Worm (Caenorhabditis elegans) whole organism, L2 larva: ENCODE measurements around the gene T09A5.4.

Experiments
- C34F6.9 ChIP-seq: fragments of 150-350 bp; optimal IDR thresholded peaks from 2 replicates; lab custom pipeline; 2014; ENCODE audit warnings: missing biosample characterization, missing genetic modification characterization
- F13H6.1 ChIP-seq: sonication (generic microtip); optimal IDR thresholded peaks from 2 replicates; lab custom pipeline; 2016; ENCODE audit warnings: missing genetic modification characterization, missing compliant biosample characterization
- R02D3.7 ChIP-seq: fragments of 150-350 bp; optimal IDR thresholded peaks from 2 replicates; lab custom pipeline; 2014; ENCODE audit warnings: missing biosample characterization, missing genetic modification characterization
- Y55F3AM.14 ChIP-seq: fragments of 200-800 bp; sonication (Bioruptor generic); optimal IDR thresholded peaks from 2 replicates; lab custom pipeline; 2018; ENCODE audit warnings: mild to moderate bottlenecking, missing genetic modification characterization, missing compliant biosample characterization
- alr-1 ChIP-seq: fragments of 150-350 bp; optimal IDR thresholded peaks from 2 replicates; lab custom pipeline; 2014; ENCODE audit warnings: missing biosample characterization, missing genetic modification characterization
- aly-2 ChIP-seq: fragments of 150-350 bp; optimal IDR thresholded peaks from 2 replicates; lab custom pipeline; 2014; ENCODE audit warnings: missing biosample characterization, missing genetic modification characterization
- ama-1 ChIP-seq: fragments of 150-350 bp; optimal IDR thresholded peaks from 2 replicates; lab custom pipeline; 2018; ENCODE audit warnings: inconsistent platforms
- blmp-1 ChIP-seq: sonication (generic microtip); optimal IDR thresholded peaks from 2 replicates; lab custom pipeline; 2017; ENCODE audit warnings: missing genetic modification characterization, mild to moderate bottlenecking, missing compliant biosample characterization, antibody characterized with exemption, moderate library complexity; ENCODE audit not compliant: insufficient read depth
- ceh-16 ChIP-seq: fragments of 150-350 bp; optimal IDR thresholded peaks from 2 replicates; lab custom pipeline; 2014; ENCODE audit warnings: missing biosample characterization, missing genetic modification characterization
- crh-2 ChIP-seq: sonication (generic microtip); optimal IDR thresholded peaks from 2 replicates; lab custom pipeline; 2017; ENCODE audit warnings: missing biosample characterization, missing genetic modification characterization
- egl-27 ChIP-seq: sonication (generic microtip); optimal IDR thresholded peaks from 3 replicates; lab custom pipeline; 2017; ENCODE audit warnings: missing biosample characterization, missing genetic modification reagents, missing genetic modification characterization
- elt-1 ChIP-seq: fragments of 150-350 bp; optimal IDR thresholded peaks from 2 replicates; lab custom pipeline; 2014; ENCODE audit warnings: missing biosample characterization, missing genetic modification characterization
- elt-3 ChIP-seq: sonication (generic microtip); optimal IDR thresholded peaks from 2 replicates; lab custom pipeline; 2017; ENCODE audit warnings: missing biosample characterization, missing genetic modification characterization
- fos-1 ChIP-seq: fragments of 150-350 bp; optimal IDR thresholded peaks from 2 replicates; lab custom pipeline; 2014; ENCODE audit warnings: missing biosample characterization, missing genetic modification characterization
- gmeb-1 ChIP-seq: fragments of 150-350 bp; optimal IDR thresholded peaks from 2 replicates; lab custom pipeline; 2014; ENCODE audit warnings: missing biosample characterization, missing genetic modification characterization
- lin-11 ChIP-seq: fragments of 150-350 bp; sonication (generic microtip); optimal IDR thresholded peaks from 2 replicates; lab custom pipeline; 2014; ENCODE audit warnings: missing biosample characterization, missing genetic modification characterization, inconsistent platforms, mixed read lengths
- lin-39 ChIP-seq: fragments of 150-350 bp; optimal IDR thresholded peaks from 2 replicates; lab custom pipeline; 2014; ENCODE audit warnings: missing biosample characterization, missing genetic modification reagents, missing genetic modification characterization
- lsy-2 ChIP-seq, 2 experiments: fragments of 150-350 bp in 1 of 2; sonication (generic microtip) in 1 of 2; optimal IDR thresholded peaks; 2 replicates each; lab custom pipeline; 2014 to 2017; ENCODE audit warnings: missing biosample characterization in 2 of 2, missing genetic modification characterization in 2 of 2
- mbf-1 ChIP-seq: sonication (generic microtip); optimal IDR thresholded peaks from 2 replicates; lab custom pipeline; 2017; ENCODE audit warnings: missing biosample characterization, missing genetic modification characterization
- nhr-11 ChIP-seq: fragments of 150-350 bp; optimal IDR thresholded peaks from 2 replicates; lab custom pipeline; 2014; ENCODE audit warnings: missing biosample characterization, missing genetic modification characterization
- nhr-12 ChIP-seq: fragments of 150-350 bp; optimal IDR thresholded peaks from 2 replicates; lab custom pipeline; 2014; ENCODE audit warnings: missing biosample characterization, missing genetic modification characterization
- nhr-21 ChIP-seq: fragments of 150-350 bp; optimal IDR thresholded peaks from 2 replicates; lab custom pipeline; 2014; ENCODE audit warnings: missing biosample characterization, missing genetic modification characterization
- nhr-237 ChIP-seq: fragments of 150-350 bp; optimal IDR thresholded peaks from 2 replicates; lab custom pipeline; 2014; ENCODE audit warnings: missing biosample characterization, missing genetic modification characterization
- nhr-77 ChIP-seq: fragments of 150-350 bp; optimal IDR thresholded peaks from 2 replicates; lab custom pipeline; 2014; ENCODE audit warnings: missing biosample characterization, missing genetic modification characterization
- peb-1 ChIP-seq: fragments of 150-350 bp; optimal IDR thresholded peaks from 2 replicates; lab custom pipeline; 2014; ENCODE audit warnings: missing biosample characterization, missing genetic modification characterization
- sma-3 ChIP-seq: sonication (generic microtip); optimal IDR thresholded peaks from 2 replicates; lab custom pipeline; 2016; ENCODE audit warnings: missing genetic modification reagents, missing genetic modification characterization, missing compliant biosample characterization
- sma-9 ChIP-seq, 2 experiments: fragments of 150-350 bp in 1 of 2; sonication (generic microtip) in 1 of 2; optimal IDR thresholded peaks; 2 replicates each; lab custom pipeline; 2014 to 2016; ENCODE audit warnings: missing genetic modification characterization in 2 of 2, mild to moderate bottlenecking in 1 of 2, missing biosample characterization in 1 of 2, missing compliant biosample characterization in 1 of 2, missing genetic modification reagents in 1 of 2, moderate library complexity in 1 of 2
- unc-39 ChIP-seq: fragments of 150-350 bp; optimal IDR thresholded peaks from 2 replicates; lab custom pipeline; 2014; ENCODE audit warnings: missing biosample characterization, missing genetic modification characterization
- unc-55 ChIP-seq: fragments of 150-350 bp; sonication (generic microtip); optimal IDR thresholded peaks from 3 replicates; lab custom pipeline; 2014; ENCODE audit warnings: missing biosample characterization, missing genetic modification reagents, missing genetic modification characterization
- zag-1 ChIP-seq: fragments of 150-350 bp; optimal IDR thresholded peaks from 2 replicates; lab custom pipeline; 2014; ENCODE audit warnings: missing biosample characterization, missing genetic modification characterization
- ztf-11 ChIP-seq: sonication (generic microtip); optimal IDR thresholded peaks from 2 replicates; lab custom pipeline; 2017; ENCODE audit warnings: missing biosample characterization, missing genetic modification characterization

T09A5.4 gene

DNA sequence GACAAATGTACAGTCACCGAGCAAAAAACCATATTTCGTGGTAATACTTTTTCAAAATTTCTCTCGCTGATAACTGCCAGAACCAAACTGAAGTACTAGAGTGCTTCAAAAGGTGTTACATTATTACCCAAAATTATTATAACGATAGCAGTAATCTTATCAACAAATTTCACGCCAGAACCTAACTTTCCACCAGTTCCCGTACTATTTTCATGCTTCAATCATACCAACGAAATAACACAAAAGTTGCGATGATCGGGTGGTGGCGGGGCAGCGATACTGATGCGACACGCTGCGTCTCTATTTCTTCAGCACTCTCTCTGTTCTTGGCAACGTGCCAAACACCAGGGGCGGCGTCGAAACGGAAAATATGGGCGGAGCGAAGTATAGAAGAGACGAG, 37.0 kb upstream of the T09A5.4 start (continued):
- no peak for TF ChIP-seq elt-3 (tag; lab: Kevin White, UChicago)
- no peak for TF ChIP-seq unc-39 (tag; lab: Kevin White, UChicago)
- TF ChIP-seq nhr-21 = no peak
- peak; percentile 82 for TF ChIP-seq fos-1
- no peak for TF ChIP-seq nhr-11
- peak; percentile 23 for TF ChIP-seq sma-3
- TF ChIP-seq unc-55 = no peak
- TF ChIP-seq nhr-12 (tag; lab: Kevin White, UChicago) = no peak
- TF ChIP-seq blmp-1 = no peak
- TF ChIP-seq nhr-237 = no peak
- peak; percentile 49 for TF ChIP-seq F13H6.1 (tag; lab: Kevin White, UChicago)
- TF ChIP-seq R02D3.7 (tag; lab: Kevin White, UChicago) = no peak
- TF ChIP-seq gmeb-1 (tag; lab: Kevin White, UChicago) = peak; percentile 38
- peak; percentile 1 for TF ChIP-seq C34F6.9 (tag; lab: Kevin White, UChicago)
- no peak for TF ChIP-seq ama-1
- TF ChIP-seq, all 48 proteins: peak for 10

- no peak for TF ChIP-seq nhr-12 (tag; lab: Kevin White, UChicago)
Measured at ce11 chrII:7809358-7809914, 36.5 kb upstream of the T09A5.4 start.

ce11 chrII:7810162-7810868, 35.7 kb upstream of the T09A5.4 start:
- TF ChIP-seq Y55F3AM.14 = no peak

- TF ChIP-seq unc-55 (no peak), lsy-2 (tag; optimal IDR thresholded peaks at IDR 0.05; lab: Kevin White, UChicago) (no peak), elt-3 (tag; lab: Kevin White, UChicago) (no peak), nhr-21 (no peak), ztf-11 (tag; lab: Kevin White, UChicago) (no peak), ama-1 (no peak), zag-1 (tag; lab: Kevin White, UChicago) (no peak), alr-1 (tag; lab: Kevin White, UChicago) (no peak), nhr-12 (tag; lab: Kevin White, UChicago) (no peak), mbf-1 (tag; lab: Kevin White, UChicago) (no peak)
Measured at ce11 chrII:7810869-7811543, 35.0 kb upstream of the T09A5.4 start, which contains the start of gene cki-1. cki-1 (plus strand) TSS chrII:7811240.

ce11 chrII:7812332-7812731, 33.7 kb upstream of the T09A5.4 start:
- TF ChIP-seq elt-1 (tag; lab: Kevin White, UChicago) (no peak), lin-11 (tag; lab: Kevin White, UChicago) (no peak), lin-39 (tag; lab: Kevin White, UChicago) (no peak), peb-1 (tag; lab: Kevin White, UChicago) (no peak), nhr-77 (tag; lab: Kevin White, UChicago) (no peak), R02D3.7 (tag; lab: Kevin White, UChicago) (no peak), nhr-21 (no peak)
- TF ChIP-seq, all 48 proteins: peak for 0

DNA sequence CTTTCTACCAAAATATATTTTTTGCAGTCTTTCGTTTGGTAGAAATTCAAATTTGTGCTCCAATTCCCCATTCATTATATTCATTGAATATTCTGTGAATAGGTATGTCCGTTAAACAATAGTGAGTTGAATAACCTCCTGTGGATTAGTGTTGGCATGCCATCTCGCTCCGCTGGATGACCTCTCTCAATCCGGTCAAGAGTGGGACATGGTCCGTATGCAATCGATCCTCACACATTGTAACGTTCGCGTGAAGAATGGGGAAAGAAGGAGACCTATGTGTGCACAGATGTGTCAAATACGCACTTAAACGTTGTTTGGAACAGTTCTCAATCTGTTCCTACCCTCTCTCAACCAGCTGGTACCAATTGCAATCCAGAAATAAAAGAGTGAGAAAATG, 32.7 kb upstream of the T09A5.4 start:
- TF ChIP-seq nhr-11 (no peak), ceh-16 (tag; lab: Kevin White, UChicago) (no peak), egl-27 (tag; lab: Kevin White, UChicago) (no peak), sma-9 (GFP tag; optimal IDR thresholded peaks at IDR 0.05; lab: Kevin White, UChicago) (no peak), sma-9 (tag; optimal IDR thresholded peaks at IDR 0.05; lab: Kevin White, UChicago) (no peak), zag-1 (tag; lab: Kevin White, UChicago) (no peak), peb-1 (tag; lab: Kevin White, UChicago) (no peak), R02D3.7 (tag; lab: Kevin White, UChicago) (no peak), crh-2 (tag; lab: Kevin White, UChicago) (no peak), nhr-77 (tag; lab: Kevin White, UChicago) (no peak), aly-2 (tag; lab: Kevin White, UChicago) (no peak), lin-11 (tag; lab: Kevin White, UChicago) (no peak)
